Fruit fly (Drosophila melanogaster): ENCODE measurements around the gene CG3386.
A peak's percentile ranks its signal among the peaks of the same experiment; 100 is the strongest.

CG3386 gene

DNA sequence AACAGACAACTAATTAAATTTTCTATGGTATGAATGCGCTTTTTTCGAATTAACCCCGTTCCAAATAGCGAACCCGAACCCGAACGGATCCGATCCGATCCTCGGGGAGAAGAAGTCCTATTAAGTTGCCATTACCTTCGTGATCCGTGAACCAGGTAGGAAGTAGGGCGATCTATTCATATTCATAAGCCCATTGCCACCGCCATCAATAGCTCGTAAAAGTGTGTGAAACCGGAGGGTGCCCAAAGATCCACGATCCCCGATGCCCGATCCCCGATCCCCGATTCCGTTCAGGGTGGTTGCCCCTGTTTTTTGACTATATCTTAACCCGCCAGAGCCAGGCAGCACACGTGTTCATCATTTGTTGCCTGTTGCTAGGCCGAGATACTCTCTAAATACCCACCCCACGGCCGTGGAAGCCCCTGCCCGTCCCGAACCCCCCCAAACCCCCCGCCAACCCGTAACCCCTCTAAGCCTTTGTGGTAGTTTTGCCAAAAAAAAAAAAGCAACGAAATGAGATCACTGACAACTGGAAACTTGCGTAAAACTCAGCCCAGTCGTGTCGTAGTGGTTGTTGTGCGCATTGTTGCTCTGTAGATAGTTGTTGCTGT is 36.7 kb downstream of the CG3386 start:
- TF ChIP-seq CG14655 (GFP tag; optimal IDR thresholded peaks at IDR 0.05) (no peak), EcR (GFP tag; optimal IDR thresholded peaks at IDR 0.05) (peak; percentile 13)

DNA sequence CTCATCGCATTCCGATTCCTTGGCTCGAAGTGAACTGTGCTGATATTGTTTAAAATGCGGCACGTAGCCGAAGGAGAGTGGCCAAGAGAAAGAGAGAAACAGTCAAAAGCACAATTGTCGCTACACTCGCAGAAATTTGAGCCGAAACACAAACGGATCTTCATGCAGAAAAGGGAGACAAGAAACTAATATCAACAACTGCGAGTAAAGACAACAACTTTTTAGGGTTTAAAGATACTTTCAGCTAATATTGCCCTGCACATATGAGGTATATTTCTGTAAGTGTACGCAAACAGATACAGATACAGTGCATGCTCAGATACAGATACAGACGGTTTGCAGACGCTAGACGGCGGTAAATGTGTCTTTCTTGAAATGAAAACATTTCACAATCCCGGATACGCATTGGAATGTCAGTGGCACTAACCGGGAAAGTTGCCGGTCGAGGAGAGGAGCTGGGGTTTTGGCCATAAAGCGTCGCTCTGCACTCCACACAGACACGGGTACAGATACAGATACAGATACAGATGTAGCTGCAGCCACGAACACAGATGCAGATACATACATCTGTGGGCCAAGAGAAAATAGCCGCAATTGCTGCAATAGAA is 38.1 kb downstream of the CG3386 start:
- TF ChIP-seq CG9948 (tag; optimal IDR thresholded peaks at IDR 0.05) (peak; percentile 87), fd96Ca (GFP tag; IDR thresholded peaks at IDR 0.05) (peak; percentile 96), Pif1B (GFP tag; optimal IDR thresholded peaks at IDR 0.05) (peak; percentile 91), CG8301 (tag; optimal IDR thresholded peaks at IDR 0.05) (peak; percentile 94), Pif1A (GFP tag; optimal IDR thresholded peaks at IDR 0.05) (peak; percentile 92), CG15710 (tag; optimal IDR thresholded peaks at IDR 0.05) (peak; percentile 81), rn (GFP tag; IDR thresholded peaks at IDR 0.05) (peak; percentile 86), Snoo (tag; optimal IDR thresholded peaks at IDR 0.05) (peak; percentile 86), CG13204 (GFP tag; optimal IDR thresholded peaks at IDR 0.05) (peak; percentile 53), D1 (tag; optimal IDR thresholded peaks at IDR 0.05) (peak; percentile 18), CG34367 (tag; optimal IDR thresholded peaks at IDR 0.05) (peak; percentile 84), Ets98B (GFP tag; IDR thresholded peaks at IDR 0.05) (peak; percentile 96), CG17806 (tag; optimal IDR thresholded peaks at IDR 0.05) (peak; percentile 88), CG12605 (GFP tag; IDR thresholded peaks at IDR 0.05) (peak; percentile 78), gl (tag; optimal IDR thresholded peaks at IDR 0.05) (peak; percentile 50), EcR (GFP tag; optimal IDR thresholded peaks at IDR 0.05) (peak; percentile 10), CG10348 (GFP tag; IDR thresholded peaks at IDR 0.05) (peak; percentile 51; the same call in 1 of the 2 replicates), CG32121 (GFP tag; IDR thresholded peaks at IDR 0.05) (peak; percentile 90), CG14655 (GFP tag; optimal IDR thresholded peaks at IDR 0.05) (peak; percentile 94), CG4496 (GFP tag; IDR thresholded peaks at IDR 0.05) (peak; percentile 96), CG8159 (tag; optimal IDR thresholded peaks at IDR 0.05) (peak; percentile 82)

DNA sequence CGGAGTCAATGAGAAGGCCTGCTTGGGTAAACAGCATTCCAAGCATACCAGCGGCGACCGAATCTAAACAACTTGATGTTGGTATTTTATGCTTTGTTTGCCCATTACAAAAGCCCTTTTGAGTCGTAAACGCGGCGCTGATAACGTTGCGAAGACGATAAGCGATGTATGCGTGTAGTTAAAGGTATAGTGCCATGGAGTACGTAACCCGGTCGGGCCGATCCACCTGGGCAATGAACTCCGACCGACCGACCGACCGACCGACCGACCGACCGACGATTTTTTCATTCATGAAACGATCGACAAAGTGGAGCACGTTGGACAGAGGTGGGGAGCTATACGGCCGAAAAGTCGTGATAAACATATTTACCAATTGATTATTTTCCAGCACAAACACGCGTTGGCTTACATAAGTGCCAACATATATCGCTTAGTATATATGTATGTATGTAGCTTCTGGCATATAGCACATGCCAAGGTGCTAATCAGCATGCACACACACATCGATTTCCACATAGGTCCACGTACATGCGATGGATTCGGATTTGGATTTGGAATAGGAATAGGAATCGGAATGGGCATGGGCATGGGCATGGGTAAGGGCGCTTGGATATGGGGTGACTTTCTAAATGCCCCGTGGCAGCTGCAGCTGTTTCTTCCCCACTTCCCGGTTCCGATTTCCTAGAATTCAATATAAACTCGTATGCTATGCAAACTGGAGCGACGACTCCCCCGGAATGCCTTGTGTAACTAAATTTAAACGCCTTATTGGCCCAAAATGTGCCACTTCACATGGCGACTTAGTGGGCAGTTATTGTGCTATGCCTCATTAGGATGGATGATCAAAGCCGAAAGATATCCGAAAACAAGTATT is 39.2 kb downstream of the CG3386 start:
- no peak for TF ChIP-seq CG12605 (GFP tag; IDR thresholded peaks at IDR 0.05)
- TF ChIP-seq CG8159 (tag; optimal IDR thresholded peaks at IDR 0.05), result no peak
- peak; percentile 67 for TF ChIP-seq EcR (GFP tag; optimal IDR thresholded peaks at IDR 0.05)

DNA sequence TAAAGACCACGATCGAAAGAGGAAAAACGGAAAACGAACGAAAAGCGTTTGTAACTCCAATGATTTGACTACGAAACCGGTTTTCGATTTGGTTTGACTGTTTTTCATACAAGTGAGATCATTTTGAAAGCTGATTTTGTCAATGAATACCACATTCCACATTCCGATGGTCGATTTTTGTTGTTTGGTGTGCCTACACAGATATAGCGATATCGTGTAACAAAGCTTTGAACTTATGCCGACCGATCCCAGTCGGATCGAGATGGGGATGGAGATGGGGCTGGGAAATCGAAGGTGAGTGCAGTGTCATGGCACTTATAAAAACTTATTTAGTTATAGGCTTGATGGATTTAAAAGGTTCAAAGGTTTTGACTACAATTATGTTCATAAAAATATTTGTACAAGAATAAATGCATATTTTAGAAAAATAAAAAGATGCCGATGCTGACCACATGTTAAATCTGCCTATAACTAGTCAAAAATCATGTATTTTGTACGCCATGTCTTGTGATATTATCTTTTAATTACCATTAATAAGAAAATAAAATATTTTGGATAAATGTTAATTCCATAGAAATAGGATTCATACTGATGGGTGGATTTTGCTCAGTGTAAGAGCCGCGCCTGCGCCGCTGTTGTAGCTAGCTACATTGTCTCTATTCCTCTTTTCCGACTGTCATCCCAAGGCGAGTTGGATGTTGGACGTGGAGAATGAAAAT is 40.0 kb downstream of the CG3386 start:
- TF ChIP-seq fd96Ca (GFP tag; IDR thresholded peaks at IDR 0.05), result no peak
- no peak for TF ChIP-seq EcR (GFP tag; optimal IDR thresholded peaks at IDR 0.05)
- peak; percentile 23 for TF ChIP-seq CG34367 (tag; optimal IDR thresholded peaks at IDR 0.05)
- peak; percentile 39 for TF ChIP-seq CG15710 (tag; optimal IDR thresholded peaks at IDR 0.05)
- peak; percentile 16 for TF ChIP-seq Pif1B (GFP tag; optimal IDR thresholded peaks at IDR 0.05)
- no peak for TF ChIP-seq CG4496 (GFP tag; IDR thresholded peaks at IDR 0.05)
- TF ChIP-seq CG13204 (GFP tag; optimal IDR thresholded peaks at IDR 0.05), result no peak
- TF ChIP-seq CG32121 (GFP tag; IDR thresholded peaks at IDR 0.05), result no peak
- TF ChIP-seq CG14655 (GFP tag; optimal IDR thresholded peaks at IDR 0.05), result peak; percentile 58
- TF ChIP-seq Ets98B (GFP tag; IDR thresholded peaks at IDR 0.05), result no peak
- TF ChIP-seq CG8159 (tag; optimal IDR thresholded peaks at IDR 0.05), result peak; percentile 65
- peak; percentile 0 for TF ChIP-seq Pif1A (GFP tag; optimal IDR thresholded peaks at IDR 0.05)
- TF ChIP-seq CG12605 (GFP tag; IDR thresholded peaks at IDR 0.05), result no peak
- peak; percentile 51 for TF ChIP-seq CG8301 (tag; optimal IDR thresholded peaks at IDR 0.05)
- TF ChIP-seq gl (tag; optimal IDR thresholded peaks at IDR 0.05), result no peak
- peak; percentile 52 for TF ChIP-seq CG9948 (tag; optimal IDR thresholded peaks at IDR 0.05)
- no peak for TF ChIP-seq CG10348 (GFP tag; IDR thresholded peaks at IDR 0.05)
- no peak for TF ChIP-seq Snoo (tag; optimal IDR thresholded peaks at IDR 0.05)
- TF ChIP-seq CG17806 (tag; optimal IDR thresholded peaks at IDR 0.05), result peak; percentile 63

DNA sequence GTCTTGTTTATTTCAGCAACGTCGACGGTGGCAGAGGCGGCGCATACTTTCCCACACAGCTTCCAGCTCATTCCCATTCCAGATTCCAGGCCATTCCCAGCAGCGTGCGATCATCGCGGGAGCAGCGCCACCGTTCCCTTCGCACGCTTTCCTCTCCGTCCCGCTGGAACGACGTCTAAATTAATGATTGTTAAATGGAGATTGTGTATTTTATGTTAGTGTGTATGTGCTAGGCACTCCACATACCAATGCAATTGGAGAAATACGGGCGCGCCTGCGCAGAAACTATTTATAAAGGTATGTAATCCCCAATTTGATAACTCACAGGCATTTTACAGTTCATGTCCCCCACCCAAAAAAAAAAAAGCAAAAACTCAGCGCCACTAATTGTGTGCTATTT is 40.8 kb downstream of the CG3386 start:
- no peak for TF ChIP-seq EcR (GFP tag; optimal IDR thresholded peaks at IDR 0.05)
- TF ChIP-seq fd96Ca (GFP tag; IDR thresholded peaks at IDR 0.05), result no peak
- no peak for TF ChIP-seq Pif1B (GFP tag; optimal IDR thresholded peaks at IDR 0.05)
- no peak for TF ChIP-seq CG8301 (tag; optimal IDR thresholded peaks at IDR 0.05)
- no peak for TF ChIP-seq CG32121 (GFP tag; IDR thresholded peaks at IDR 0.05)
- TF ChIP-seq CG17806 (tag; optimal IDR thresholded peaks at IDR 0.05), result no peak
- TF ChIP-seq Snoo (tag; optimal IDR thresholded peaks at IDR 0.05), result no peak
- TF ChIP-seq Pif1A (GFP tag; optimal IDR thresholded peaks at IDR 0.05), result no peak
- no peak for TF ChIP-seq rn (GFP tag; IDR thresholded peaks at IDR 0.05)
- no peak for TF ChIP-seq CG4496 (GFP tag; IDR thresholded peaks at IDR 0.05)
- TF ChIP-seq CG12605 (GFP tag; IDR thresholded peaks at IDR 0.05), result no peak
- no peak for TF ChIP-seq CG34367 (tag; optimal IDR thresholded peaks at IDR 0.05)
- no peak for TF ChIP-seq Ets98B (GFP tag; IDR thresholded peaks at IDR 0.05)
- TF ChIP-seq CG9948 (tag; optimal IDR thresholded peaks at IDR 0.05), result no peak
- no peak for TF ChIP-seq CG13204 (GFP tag; optimal IDR thresholded peaks at IDR 0.05)
- no peak for TF ChIP-seq gl (tag; optimal IDR thresholded peaks at IDR 0.05)
- no peak for TF ChIP-seq CG10348 (GFP tag; IDR thresholded peaks at IDR 0.05)
- no peak for TF ChIP-seq CG15710 (tag; optimal IDR thresholded peaks at IDR 0.05)
